Fruit fly (Drosophila melanogaster) whole organism, adult: ENCODE measurements around the gene mRpL40.

Experiments
- CG11617 ChIP-seq: fragments of 200-800 bp; sonication (Bioruptor generic); optimal IDR thresholded peaks from 2 replicates; lab custom pipeline; 2017; ENCODE audit warnings: mild to moderate bottlenecking, missing biosample characterization, missing genetic modification reagents, missing genetic modification characterization
- CG12768 ChIP-seq: fragments of 200-800 bp; sonication (Bioruptor generic); optimal IDR thresholded peaks from 2 replicates; lab custom pipeline; 2017; ENCODE audit warnings: missing biosample characterization, missing genetic modification characterization, mild to moderate bottlenecking, moderate library complexity, missing genetic modification reagents
- CG14711 ChIP-seq: fragments of 200-800 bp; sonication (Bioruptor generic); optimal IDR thresholded peaks from 2 replicates; lab custom pipeline; 2018; ENCODE audit warnings: missing biosample characterization, mild to moderate bottlenecking, missing genetic modification characterization, moderate library complexity
- CG1620 ChIP-seq: fragments of 200-800 bp; sonication (Bioruptor generic); optimal IDR thresholded peaks from 2 replicates; lab custom pipeline; 2016; ENCODE audit warnings: missing biosample characterization, missing genetic modification characterization
- CG33017 ChIP-seq: fragments of 200-800 bp; sonication (Bioruptor generic); optimal IDR thresholded peaks from 2 replicates; lab custom pipeline; 2018; ENCODE audit warnings: missing biosample characterization, mild to moderate bottlenecking, missing genetic modification characterization, moderate library complexity
- CG5204 ChIP-seq: fragments of 200-800 bp; sonication (Bioruptor generic); optimal IDR thresholded peaks from 2 replicates; lab custom pipeline; 2016; ENCODE audit warnings: missing biosample characterization, missing genetic modification characterization
- CG7045 ChIP-seq: fragments of 200-800 bp; sonication (Bioruptor generic); optimal IDR thresholded peaks from 2 replicates; lab custom pipeline; 2017; ENCODE audit warnings: missing biosample characterization, mild to moderate bottlenecking, missing genetic modification characterization
- CG7101 ChIP-seq: fragments of 200-800 bp; sonication (Bioruptor generic); optimal IDR thresholded peaks from 2 replicates; lab custom pipeline; 2018; ENCODE audit warnings: missing biosample characterization, mild to moderate bottlenecking, missing genetic modification characterization, moderate library complexity
- Clk ChIP-seq: fragments of 200-800 bp; sonication (Bioruptor generic); optimal IDR thresholded peaks from 2 replicates; lab custom pipeline; 2017; ENCODE audit warnings: missing biosample characterization, missing genetic modification characterization
- Crg-1 ChIP-seq: fragments of 200-800 bp; sonication (Bioruptor generic); optimal IDR thresholded peaks from 2 replicates; lab custom pipeline; 2016; ENCODE audit warnings: missing biosample characterization, missing genetic modification characterization
- Hr96 ChIP-seq: fragments of 200-800 bp; sonication (Bioruptor generic); optimal IDR thresholded peaks from 2 replicates; lab custom pipeline; 2016; ENCODE audit warnings: missing biosample characterization, missing genetic modification characterization
- Mnt ChIP-seq: fragments of 200-800 bp; sonication (Bioruptor generic); optimal IDR thresholded peaks from 2 replicates; lab custom pipeline; 2016; ENCODE audit warnings: missing biosample characterization, mild to moderate bottlenecking, missing genetic modification characterization
- bab1 ChIP-seq: fragments of 200-800 bp; sonication (Bioruptor generic); optimal IDR thresholded peaks from 3 replicates; lab custom pipeline; 2019; ENCODE audit warnings: missing biosample characterization, mild to moderate bottlenecking, missing genetic modification characterization, moderate library complexity
- cic ChIP-seq: fragments of 200-800 bp; sonication (Bioruptor generic); optimal IDR thresholded peaks from 2 replicates; lab custom pipeline; 2017; ENCODE audit warnings: missing biosample characterization, mild to moderate bottlenecking, missing genetic modification characterization, moderate library complexity
- cnc ChIP-seq, 2 experiments: fragments of >200 bp; optimal IDR thresholded peaks; 2 replicates each; lab custom pipeline; 2017
- kay ChIP-seq: fragments of 200-800 bp; sonication (Bioruptor generic); peaks from one replicate; lab custom pipeline; 2016; ENCODE audit warnings: missing biosample characterization, missing genetic modification characterization, borderline replicate concordance
- ovo ChIP-seq: fragments of 200-800 bp; sonication (Bioruptor generic); optimal IDR thresholded peaks from 2 replicates; lab custom pipeline; 2016; ENCODE audit warnings: missing biosample characterization, missing genetic modification characterization
- pad ChIP-seq: fragments of 200-800 bp; sonication (Bioruptor generic); optimal IDR thresholded peaks from 3 replicates; lab custom pipeline; 2017; ENCODE audit warnings: missing biosample characterization, missing genetic modification characterization, mild to moderate bottlenecking, moderate library complexity, missing genetic modification reagents
- tj ChIP-seq: fragments of 200-800 bp; sonication (Bioruptor generic); optimal IDR thresholded peaks from 3 replicates; lab custom pipeline; 2017; ENCODE audit warnings: missing biosample characterization, mild to moderate bottlenecking, missing genetic modification characterization, moderate library complexity
- toe ChIP-seq: fragments of 200-800 bp; sonication (Bioruptor generic); optimal IDR thresholded peaks from 2 replicates; lab custom pipeline; 2016; ENCODE audit warnings: missing biosample characterization, missing genetic modification characterization

The mRpL40 gene

dm6 chr3R:11375142-11375541 is 32.6 kb upstream of the mRpL40 start:
- TF ChIP-seq CG7101 (tag; lab: Kevin White, UChicago), result no peak
- TF ChIP-seq CG12768 (GFP tag; lab: Kevin White, UChicago), result no peak
- TF ChIP-seq CG33017, result no peak
- no peak for TF ChIP-seq ovo (GFP tag; lab: Kevin White, UChicago)
- no peak for TF ChIP-seq bab1
- TF ChIP-seq CG7045 (GFP tag; lab: Kevin White, UChicago), result no peak
- TF ChIP-seq Clk, result no peak
- no peak for TF ChIP-seq Hr96 (GFP tag; lab: Kevin White, UChicago)
- TF ChIP-seq CG1620 (GFP tag; lab: Kevin White, UChicago), result no peak
- no peak for TF ChIP-seq CG14711 (tag; lab: Kevin White, UChicago)
- TF ChIP-seq Mnt (GFP tag; lab: Kevin White, UChicago), result no peak
- TF ChIP-seq pad (GFP tag; lab: Kevin White, UChicago), result no peak
- no peak for TF ChIP-seq CG11617 (GFP tag; lab: Kevin White, UChicago)
- no peak for TF ChIP-seq Crg-1
- TF ChIP-seq cnc (optimal IDR thresholded peaks at IDR 0.05; lab: Kevin White, UChicago), result no peak
- no peak for TF ChIP-seq kay (GFP tag; lab: Kevin White, UChicago)
- no peak for TF ChIP-seq CG5204
- no peak for TF ChIP-seq tj (GFP tag; lab: Kevin White, UChicago)
- TF ChIP-seq toe (GFP tag; lab: Kevin White, UChicago), result no peak
- TF ChIP-seq cic, result no peak

- TF ChIP-seq cic, result no peak
- no peak for TF ChIP-seq Hr96 (GFP tag; lab: Kevin White, UChicago)
- no peak for TF ChIP-seq Mnt (GFP tag; lab: Kevin White, UChicago)
- TF ChIP-seq bab1, result no peak
- no peak for TF ChIP-seq toe (GFP tag; lab: Kevin White, UChicago)
- TF ChIP-seq cnc (optimal IDR thresholded peaks at IDR 0.05; lab: Kevin White, UChicago), result no peak
- TF ChIP-seq Crg-1, result no peak
- no peak for TF ChIP-seq CG11617 (GFP tag; lab: Kevin White, UChicago)
- TF ChIP-seq pad (GFP tag; lab: Kevin White, UChicago), result no peak
- TF ChIP-seq CG1620 (GFP tag; lab: Kevin White, UChicago), result no peak
- no peak for TF ChIP-seq CG14711 (tag; lab: Kevin White, UChicago)
Observed at dm6 chr3R:11378564-11379112, 29.1 kb upstream of the mRpL40 start.

- no peak for TF ChIP-seq kay (GFP tag; lab: Kevin White, UChicago)
- no peak for TF ChIP-seq CG11617 (GFP tag; lab: Kevin White, UChicago)
- TF ChIP-seq Clk, result no peak
Observed at dm6 chr3R:11392805-11393204, 14.9 kb upstream of the mRpL40 start.

dm6 chr3R:11393896-11394295 is 13.8 kb upstream of the mRpL40 start:
- TF ChIP-seq cnc (optimal IDR thresholded peaks at IDR 0.05; lab: Kevin White, UChicago) (no peak), kay (GFP tag; lab: Kevin White, UChicago) (no peak), CG7101 (tag; lab: Kevin White, UChicago) (no peak), tj (GFP tag; lab: Kevin White, UChicago) (no peak), toe (GFP tag; lab: Kevin White, UChicago) (no peak), ovo (GFP tag; lab: Kevin White, UChicago) (no peak), bab1 (no peak), CG7045 (GFP tag; lab: Kevin White, UChicago) (no peak), Mnt (GFP tag; lab: Kevin White, UChicago) (no peak), pad (GFP tag; lab: Kevin White, UChicago) (no peak)

- no peak for TF ChIP-seq cic
- TF ChIP-seq CG12768 (GFP tag; lab: Kevin White, UChicago), result no peak
- TF ChIP-seq kay (GFP tag; lab: Kevin White, UChicago), result no peak
- no peak for TF ChIP-seq cnc (optimal IDR thresholded peaks at IDR 0.05; lab: Kevin White, UChicago)
- no peak for TF ChIP-seq CG33017
- TF ChIP-seq Hr96 (GFP tag; lab: Kevin White, UChicago), result no peak
Observed at dm6 chr3R:11395541-11395940, 12.2 kb upstream of the mRpL40 start.

dm6 chr3R:11402894-11403293 is 4.8 kb upstream of the mRpL40 start:
- TF ChIP-seq CG5204, result no peak
- TF ChIP-seq tj (GFP tag; lab: Kevin White, UChicago), result no peak
- TF ChIP-seq ovo (GFP tag; lab: Kevin White, UChicago), result no peak
- no peak for TF ChIP-seq Hr96 (GFP tag; lab: Kevin White, UChicago)
- no peak for TF ChIP-seq CG7045 (GFP tag; lab: Kevin White, UChicago)

dm6 chr3R:11409667-11410137 is 2.0 kb downstream of the mRpL40 start, which contains the start of the genes mgr and Irbp:
mgr (minus strand) TSS chr3R:11409875.
Irbp (plus strand) TSS chr3R:11410047.
- TF ChIP-seq cic, result peak; percentile 4
- TF ChIP-seq bab1, result peak; percentile 95
- no peak for TF ChIP-seq cnc (optimal IDR thresholded peaks at IDR 0.05; lab: Kevin White, UChicago)
- peak; percentile 96 for TF ChIP-seq CG7101 (tag; lab: Kevin White, UChicago)
- TF ChIP-seq Crg-1, result peak; percentile 79
- TF ChIP-seq Clk, result peak; percentile 64
- peak; percentile 91 for TF ChIP-seq CG11617 (GFP tag; lab: Kevin White, UChicago)
- TF ChIP-seq tj (GFP tag; lab: Kevin White, UChicago), result peak; percentile 66
- TF ChIP-seq CG1620 (GFP tag; lab: Kevin White, UChicago), result peak; percentile 58
- peak; percentile 76 for TF ChIP-seq pad (GFP tag; lab: Kevin White, UChicago)
- peak; percentile 76 for TF ChIP-seq kay (GFP tag; lab: Kevin White, UChicago)
- TF ChIP-seq CG14711 (tag; lab: Kevin White, UChicago), result peak; percentile 93
- peak; percentile 87 for TF ChIP-seq CG12768 (GFP tag; lab: Kevin White, UChicago)
- TF ChIP-seq Hr96 (GFP tag; lab: Kevin White, UChicago), result peak; percentile 9
- peak; percentile 59 for TF ChIP-seq toe (GFP tag; lab: Kevin White, UChicago)
- TF ChIP-seq ovo (GFP tag; lab: Kevin White, UChicago), result peak; percentile 71
- peak; percentile 91 for TF ChIP-seq CG33017
- peak; percentile 55 for TF ChIP-seq CG5204
- TF ChIP-seq CG7045 (GFP tag; lab: Kevin White, UChicago), result peak; percentile 92
- TF ChIP-seq Mnt (GFP tag; lab: Kevin White, UChicago), result peak; percentile 73
